Fruit fly (Drosophila melanogaster) whole organism, embryonic: ENCODE measurements around the gene CG13124.
A peak's percentile ranks its signal among the peaks of the same experiment; 100 is the strongest.

Experiments used
- Abd-B ChIP-seq: fragments of 200-800 bp; sonication (Bioruptor generic); optimal IDR thresholded peaks from 2 replicates; lab custom pipeline; 2018; ENCODE audit warnings: missing biosample characterization, mild to moderate bottlenecking, missing genetic modification characterization, moderate library complexity
- Bgb ChIP-seq: fragments of 200-800 bp; sonication (Bioruptor generic); IDR thresholded peaks from 2 replicates; pipeline ENCODE4 v1.3.6; 2022; ENCODE audit warnings: missing biosample characterization, missing genetic modification characterization; ENCODE audit not compliant: partially characterized antibody
- BtbVII ChIP-seq: fragments of 200-800 bp; sonication (Bioruptor generic); optimal IDR thresholded peaks from 3 replicates; lab custom pipeline; 2017; ENCODE audit warnings: missing biosample characterization, mild to moderate bottlenecking, missing genetic modification characterization
- C15 ChIP-seq: fragments of 200-800 bp; sonication (Bioruptor generic); IDR thresholded peaks from 3 replicates; pipeline ENCODE4 v1.3.6; 2022; ENCODE audit warnings: missing biosample characterization, missing genetic modification characterization
- CG10147 ChIP-seq: fragments of 200-800 bp; sonication (Bioruptor generic); optimal IDR thresholded peaks from 2 replicates; lab custom pipeline; 2019; ENCODE audit warnings: missing biosample characterization, mild to moderate bottlenecking, missing genetic modification characterization, moderate library complexity
- CG12769 ChIP-seq: fragments of 200-800 bp; sonication (Bioruptor generic); optimal IDR thresholded peaks from 2 replicates; lab custom pipeline; 2019; ENCODE audit warnings: missing biosample characterization, mild to moderate bottlenecking, missing genetic modification characterization, moderate library complexity
- CG14441 ChIP-seq: fragments of 200-800 bp; sonication (Bioruptor generic); IDR thresholded peaks from 2 replicates; pipeline ENCODE4 v1.3.6; 2022; ENCODE audit warnings: missing biosample characterization, missing genetic modification characterization
- CG18011 ChIP-seq: fragments of 200-800 bp; sonication (Bioruptor generic); optimal IDR thresholded peaks from 2 replicates; lab custom pipeline; 2017; ENCODE audit warnings: missing biosample characterization, missing genetic modification characterization, mild to moderate bottlenecking, moderate library complexity, missing genotype
- CG31365 ChIP-seq: fragments of 200-800 bp; sonication (Bioruptor generic); optimal IDR thresholded peaks from 2 replicates; lab custom pipeline; 2018; ENCODE audit warnings: missing biosample characterization, mild to moderate bottlenecking, missing genetic modification characterization
- CG6791 ChIP-seq: fragments of 200-800 bp; sonication (Bioruptor generic); IDR thresholded peaks from 3 replicates; pipeline ENCODE4 v1.3.6; 2022; ENCODE audit warnings: missing biosample characterization, missing genetic modification characterization; ENCODE audit not compliant: partially characterized antibody
- CG7928 ChIP-seq: fragments of 200-800 bp; sonication (Bioruptor generic); optimal IDR thresholded peaks from 2 replicates; lab custom pipeline; 2017; ENCODE audit warnings: missing biosample characterization, mild to moderate bottlenecking, missing genetic modification characterization
- CG9797 ChIP-seq: fragments of 200-800 bp; sonication (Bioruptor generic); optimal IDR thresholded peaks from 3 replicates; lab custom pipeline; 2018; ENCODE audit warnings: missing biosample characterization, mild to moderate bottlenecking, missing genetic modification characterization
- Chrac-16 ChIP-seq: fragments of 200-800 bp; sonication (Bioruptor generic); optimal IDR thresholded peaks from 3 replicates; lab custom pipeline; 2016; ENCODE audit warnings: missing biosample characterization, missing genetic modification characterization
- CrebB ChIP-seq: fragments of 200-800 bp; sonication (Bioruptor generic); optimal IDR thresholded peaks from 3 replicates; lab custom pipeline; 2018; ENCODE audit warnings: missing biosample characterization, mild to moderate bottlenecking, missing genetic modification characterization
- D19A ChIP-seq: fragments of 200-800 bp; optimal IDR thresholded peaks from 3 replicates; lab custom pipeline; 2019; ENCODE audit warnings: missing biosample characterization, mild to moderate bottlenecking, missing genetic modification characterization, moderate library complexity
- Dref ChIP-seq: fragments of 200-800 bp; sonication (Bioruptor generic); IDR thresholded peaks from 2 replicates; pipeline ENCODE4 v1.3.6; 2022; ENCODE audit warnings: missing biosample characterization, missing genetic modification characterization
- ERR ChIP-seq: fragments of 200-800 bp; sonication (Bioruptor generic); optimal IDR thresholded peaks from 2 replicates; lab custom pipeline; 2016; ENCODE audit warnings: missing biosample characterization, missing genetic modification characterization
- Eip74EF ChIP-seq, 2 experiments: fragments of 200-800 bp in 1 of 2; fragments of >200 bp in 1 of 2; sonication (Bioruptor generic) in 1 of 2; optimal IDR thresholded peaks; 2 replicates each; lab custom pipeline; 2017 to 2019; ENCODE audit warnings: missing biosample characterization in 2 of 2, missing genetic modification characterization in 2 of 2, mild to moderate bottlenecking in 1 of 2, moderate library complexity in 1 of 2
- Fer3 ChIP-seq: fragments of 200-800 bp; sonication (Bioruptor generic); optimal IDR thresholded peaks from 2 replicates; lab custom pipeline; 2018; ENCODE audit warnings: missing biosample characterization, mild to moderate bottlenecking, missing genetic modification characterization, moderate library complexity
- GATAe ChIP-seq: fragments of 200-800 bp; sonication (Bioruptor generic); conservative IDR thresholded peaks from 2 replicates; pipeline ENCODE4 v1.3.6; 2022; ENCODE audit warnings: missing biosample characterization, missing genetic modification characterization
- HLH4C ChIP-seq: fragments of 200-800 bp; sonication (Bioruptor generic); IDR thresholded peaks from 3 replicates; pipeline ENCODE4 v1.3.6; 2022; ENCODE audit warnings: missing biosample characterization, missing genetic modification characterization; ENCODE audit not compliant: partially characterized antibody
- HmgD ChIP-seq: fragments of 200-800 bp; sonication (Bioruptor generic); optimal IDR thresholded peaks from 3 replicates; lab custom pipeline; 2016; ENCODE audit warnings: missing biosample characterization, missing genetic modification characterization
- Hr51 ChIP-seq, 2 experiments: fragments of 200-800 bp; sonication (Bioruptor generic); optimal IDR thresholded peaks; 2 replicates in 1 of 2; 3 replicates in 1 of 2; lab custom pipeline; 2016 to 2018; ENCODE audit warnings: missing biosample characterization in 2 of 2, missing genetic modification characterization in 2 of 2, mild to moderate bottlenecking in 1 of 2, moderate library complexity in 1 of 2
- Meics ChIP-seq: fragments of 200-800 bp; sonication (Bioruptor generic); optimal IDR thresholded peaks from 2 replicates; lab custom pipeline; 2017; ENCODE audit warnings: missing biosample characterization, mild to moderate bottlenecking, missing genetic modification characterization
- NC2β ChIP-seq: fragments of 200-800 bp; sonication (Bioruptor generic); optimal IDR thresholded peaks from 2 replicates; lab custom pipeline; 2016; ENCODE audit warnings: missing biosample characterization, missing genetic modification characterization
- Spps ChIP-seq: fragments of 200-800 bp; sonication (Bioruptor generic); optimal IDR thresholded peaks from 2 replicates; lab custom pipeline; 2018; ENCODE audit warnings: missing biosample characterization, mild to moderate bottlenecking, missing genetic modification characterization
- Stat92E ChIP-seq, 3 experiments: fragments of >200 bp in 2 of 3; fragments of 200-800 bp in 1 of 3; sonication (Bioruptor generic) in 1 of 3; optimal IDR thresholded peaks; 2 replicates each; lab custom pipeline; 2017 to 2019; ENCODE audit warnings: missing biosample characterization in 3 of 3, missing genetic modification characterization in 3 of 3, mild to moderate bottlenecking in 1 of 3, moderate library complexity in 1 of 3
- Usf ChIP-seq: fragments of 200-800 bp; sonication (Bioruptor generic); optimal IDR thresholded peaks from 2 replicates; lab custom pipeline; 2017; ENCODE audit warnings: missing genotype, missing biosample characterization, missing genetic modification characterization
- ab ChIP-seq: fragments of 200-800 bp; sonication (Bioruptor generic); optimal IDR thresholded peaks from 2 replicates; lab custom pipeline; 2016; ENCODE audit warnings: missing biosample characterization, missing genetic modification characterization
- chm ChIP-seq: fragments of 200-800 bp; sonication (Bioruptor generic); IDR thresholded peaks from 2 replicates; pipeline ENCODE4 v1.3.6; 2022; ENCODE audit warnings: missing biosample characterization, missing genetic modification characterization
- corto ChIP-seq: fragments of 200-800 bp; sonication (Bioruptor generic); optimal IDR thresholded peaks from 2 replicates; lab custom pipeline; 2016; ENCODE audit warnings: missing biosample characterization, mild to moderate bottlenecking, missing genetic modification characterization, moderate library complexity
- dmrt99B ChIP-seq: fragments of 200-800 bp; sonication (Bioruptor generic); optimal IDR thresholded peaks from 2 replicates; lab custom pipeline; 2018; ENCODE audit warnings: missing biosample characterization, mild to moderate bottlenecking, missing genetic modification characterization, moderate library complexity
- dysf ChIP-seq: fragments of 200-800 bp; sonication (Bioruptor generic); IDR thresholded peaks from 3 replicates; pipeline ENCODE4 v1.3.6; 2022; ENCODE audit warnings: missing biosample characterization, missing genetic modification characterization
- emc ChIP-seq: fragments of 200-800 bp; sonication (Bioruptor generic); optimal IDR thresholded peaks from 2 replicates; lab custom pipeline; 2016; ENCODE audit warnings: missing biosample characterization, missing genetic modification characterization
- fd64A ChIP-seq: fragments of 200-800 bp; sonication (Bioruptor generic); optimal IDR thresholded peaks from 3 replicates; lab custom pipeline; 2018; ENCODE audit warnings: missing biosample characterization, mild to moderate bottlenecking, missing genetic modification characterization
- klu ChIP-seq: fragments of 200-800 bp; sonication (Bioruptor generic); IDR thresholded peaks from 2 replicates; pipeline ENCODE4 v1.3.6; 2022; ENCODE audit warnings: missing biosample characterization, missing genetic modification characterization
- luna ChIP-seq: fragments of 200-800 bp; sonication (Bioruptor generic); optimal IDR thresholded peaks from 2 replicates; lab custom pipeline; 2016; ENCODE audit warnings: missing biosample characterization, missing genetic modification characterization
- nerfin-2 ChIP-seq: fragments of 200-800 bp; sonication (Bioruptor generic); IDR thresholded peaks from 2 replicates; pipeline ENCODE4 v1.3.6; 2022; ENCODE audit warnings: missing biosample characterization, missing genetic modification characterization; ENCODE audit not compliant: partially characterized antibody
- pnt ChIP-seq: fragments of 200-800 bp; sonication (Bioruptor generic); optimal IDR thresholded peaks from 3 replicates; lab custom pipeline; 2016; ENCODE audit warnings: missing biosample characterization, missing genetic modification characterization
- pzg ChIP-seq: fragments of 200-800 bp; sonication (Bioruptor generic); optimal IDR thresholded peaks from 3 replicates; lab custom pipeline; 2018; ENCODE audit warnings: missing biosample characterization, mild to moderate bottlenecking, missing genetic modification characterization, moderate library complexity
- run ChIP-seq: fragments of 200-800 bp; sonication (Bioruptor generic); optimal IDR thresholded peaks from 3 replicates; lab custom pipeline; 2018; ENCODE audit warnings: missing biosample characterization, mild to moderate bottlenecking, missing genetic modification characterization
- sima ChIP-seq: fragments of 200-800 bp; sonication (Bioruptor generic); optimal IDR thresholded peaks from 2 replicates; lab custom pipeline; 2016; ENCODE audit warnings: missing biosample characterization, missing genetic modification characterization
- sqz ChIP-seq: fragments of 200-800 bp; sonication (Bioruptor generic); optimal IDR thresholded peaks from 3 replicates; lab custom pipeline; 2018; ENCODE audit warnings: missing biosample characterization, mild to moderate bottlenecking, missing genetic modification characterization
- ssp ChIP-seq: fragments of 200-800 bp; sonication (Bioruptor generic); IDR thresholded peaks from 2 replicates; pipeline ENCODE4 v1.3.6; 2022; ENCODE audit warnings: missing biosample characterization, missing genetic modification characterization
- stwl ChIP-seq: fragments of 200-800 bp; sonication (Bioruptor generic); optimal IDR thresholded peaks from 3 replicates; lab custom pipeline; 2018; ENCODE audit warnings: missing biosample characterization, mild to moderate bottlenecking, missing genetic modification characterization, moderate library complexity
- sug ChIP-seq: fragments of 200-800 bp; optimal IDR thresholded peaks from 2 replicates; lab custom pipeline; 2019; ENCODE audit warnings: missing biosample characterization, mild to moderate bottlenecking, missing genetic modification characterization, moderate library complexity
- tin ChIP-seq: fragments of 200-800 bp; sonication (Bioruptor generic); optimal IDR thresholded peaks from 3 replicates; lab custom pipeline; 2016; ENCODE audit warnings: missing biosample characterization, missing genetic modification characterization
- tna ChIP-seq: fragments of 200-800 bp; sonication (Bioruptor generic); IDR thresholded peaks from 2 replicates; pipeline ENCODE4 v1.3.6; 2022; ENCODE audit warnings: missing biosample characterization, missing genetic modification characterization; ENCODE audit not compliant: partially characterized antibody
- ttk ChIP-seq: fragments of 200-800 bp; sonication (Bioruptor generic); IDR thresholded peaks from 2 replicates; pipeline ENCODE4 v2.1.2; 2022; ENCODE audit warnings: missing biosample characterization, missing genetic modification characterization
- tx ChIP-seq: fragments of 200-800 bp; sonication (Bioruptor generic); optimal IDR thresholded peaks from 2 replicates; lab custom pipeline; 2016; ENCODE audit warnings: missing biosample characterization, missing genetic modification characterization
- zfh2 ChIP-seq: fragments of 200-800 bp; sonication (Bioruptor generic); optimal IDR thresholded peaks from 2 replicates; lab custom pipeline; 2016; ENCODE audit warnings: missing biosample characterization, missing genetic modification characterization

Gene CG13124

DNA sequence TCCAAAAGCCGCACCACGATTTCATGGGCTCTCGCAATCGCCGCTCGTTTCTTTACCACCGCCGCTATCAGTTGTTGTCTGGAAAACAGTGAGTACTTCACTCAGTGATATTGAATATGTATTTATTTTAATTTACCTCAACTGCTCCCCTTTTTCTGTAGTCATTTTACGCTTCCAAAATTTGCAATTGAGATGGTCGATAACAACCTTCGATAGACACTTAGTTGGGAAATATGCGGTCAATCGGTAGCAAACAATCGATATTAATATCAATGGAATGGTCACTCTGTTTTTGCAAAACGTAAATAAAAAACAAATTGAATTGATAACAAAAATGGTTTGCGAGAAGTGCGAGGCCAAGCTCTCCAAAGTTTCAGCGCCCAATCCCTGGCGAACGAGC, 17.9 kb downstream of the CG13124 start, which contains the start of the genes CG34183 and CG4537 (continued):
- no peak for TF ChIP-seq Fer3
- peak; percentile 93 for TF ChIP-seq CG6791 (GFP tag; lab: Robert Waterston, UW)
- no peak for TF ChIP-seq dmrt99B (tag; lab: Kevin White, UChicago)
- TF ChIP-seq C15: no peak
- no peak for TF ChIP-seq CG31365 (tag; lab: Kevin White, UChicago)
- no peak for TF ChIP-seq CG18011 (GFP tag; lab: Kevin White, UChicago)
- no peak for TF ChIP-seq klu
- peak; percentile 85 for TF ChIP-seq nerfin-2 (GFP tag; lab: Robert Waterston, UW)
- peak; percentile 2 for TF ChIP-seq NC2β (GFP tag; lab: Kevin White, UChicago)
- TF ChIP-seq emc (GFP tag; lab: Kevin White, UChicago): no peak
- no peak for TF ChIP-seq pnt (GFP tag; lab: Kevin White, UChicago)
- TF ChIP-seq CG14441 (GFP tag; lab: Robert Waterston, UW): no peak
- no peak for TF ChIP-seq Abd-B (GFP tag; lab: Kevin White, UChicago)
- no peak for TF ChIP-seq luna (GFP tag; lab: Kevin White, UChicago)
- no peak for TF ChIP-seq ttk
- no peak for TF ChIP-seq ab (GFP tag; lab: Kevin White, UChicago)
- no peak for TF ChIP-seq Stat92E (GFP tag; optimal IDR thresholded peaks at IDR 0.05; lab: Kevin White, UChicago)
- TF ChIP-seq tx: no peak
- TF ChIP-seq zfh2 (GFP tag; lab: Kevin White, UChicago): no peak
- TF ChIP-seq GATAe (GFP tag; lab: Robert Waterston, UW): no peak
- no peak for TF ChIP-seq Spps (tag; lab: Kevin White, UChicago)
- TF ChIP-seq corto (GFP tag; lab: Kevin White, UChicago): no peak
- no peak for TF ChIP-seq Usf (GFP tag; lab: Kevin White, UChicago)
- TF ChIP-seq CG12769: no peak
- peak; percentile 90 for TF ChIP-seq HLH4C (GFP tag; lab: Robert Waterston, UW)
- no peak for TF ChIP-seq fd64A (GFP tag; lab: Kevin White, UChicago)
- TF ChIP-seq ERR: no peak
- TF ChIP-seq Eip74EF (GFP tag; optimal IDR thresholded peaks at IDR 0.05; lab: Kevin White, UChicago): no peak
- no peak for TF ChIP-seq sug
- no peak for TF ChIP-seq sqz (GFP tag; lab: Kevin White, UChicago)
- no peak for TF ChIP-seq chm (GFP tag; lab: Robert Waterston, UW)
- TF ChIP-seq BtbVII (GFP tag; lab: Kevin White, UChicago): no peak
- TF ChIP-seq D19A (tag; lab: Kevin White, UChicago): no peak
- peak; percentile 97 for TF ChIP-seq Dref
- TF ChIP-seq ssp (GFP tag; lab: Robert Waterston, UW): no peak
- peak; percentile 92 for TF ChIP-seq Bgb
- peak; percentile 94 for TF ChIP-seq stwl (tag; lab: Kevin White, UChicago)
- no peak for TF ChIP-seq sima
- no peak for TF ChIP-seq run (tag; lab: Kevin White, UChicago)
- no peak for TF ChIP-seq dysf (GFP tag; lab: Robert Waterston, UW)
- TF ChIP-seq CG7928 (GFP tag; lab: Kevin White, UChicago): no peak
- no peak for TF ChIP-seq CrebB (tag; lab: Kevin White, UChicago)
- TF ChIP-seq Meics: no peak
- TF ChIP-seq HmgD (GFP tag; lab: Kevin White, UChicago): no peak
- TF ChIP-seq Hr51 (GFP tag; optimal IDR thresholded peaks at IDR 0.05; lab: Kevin White, UChicago): no peak
- TF ChIP-seq CG9797 (GFP tag; lab: Kevin White, UChicago): peak; percentile 72
- TF ChIP-seq pzg (GFP tag; lab: Kevin White, UChicago): peak; percentile 86
- TF ChIP-seq tna: peak; percentile 81
- no peak for TF ChIP-seq Chrac-16 (GFP tag; lab: Kevin White, UChicago)
- no peak for TF ChIP-seq CG10147 (GFP tag; lab: Kevin White, UChicago)
- no peak for TF ChIP-seq tin (GFP tag; lab: Kevin White, UChicago)
